Worm (Caenorhabditis elegans): Measurements from ENCODE around the gene unk-1.

- no peak for TF ChIP-seq nhr-237 (tag; optimal IDR thresholded peaks at IDR 0.05)
- TF ChIP-seq ceh-82 (tag; optimal IDR thresholded peaks at IDR 0.05): no peak
- no peak for TF ChIP-seq nhr-77 (tag; optimal IDR thresholded peaks at IDR 0.05)
- TF ChIP-seq nhr-25 (tag; optimal IDR thresholded peaks at IDR 0.05): no peak
- no peak for TF ChIP-seq nhr-76 (tag; optimal IDR thresholded peaks at IDR 0.05)
- TF ChIP-seq nhr-23 (tag; optimal IDR thresholded peaks at IDR 0.05): no peak
- TF ChIP-seq mdl-1 (tag; optimal IDR thresholded peaks at IDR 0.05): no peak
- no peak for TF ChIP-seq pqm-1 (tag; optimal IDR thresholded peaks at IDR 0.05)
- TF ChIP-seq unc-62 (GFP tag; optimal IDR thresholded peaks at IDR 0.05): no peak
- TF ChIP-seq nhr-28 (tag; optimal IDR thresholded peaks at IDR 0.05): no peak
- no peak for TF ChIP-seq sea-2 (GFP tag; optimal IDR thresholded peaks at IDR 0.05)
- TF ChIP-seq lin-15B (tag; optimal IDR thresholded peaks at IDR 0.05): no peak
- no peak for TF ChIP-seq skn-1 (tag; optimal IDR thresholded peaks at IDR 0.05)
- TF ChIP-seq unc-39 (tag; optimal IDR thresholded peaks at IDR 0.05): no peak
These were observed 26.2 kb downstream of the unk-1 start, which contains the start of gene xol-1 for ce11 chrX:8040967-8041366.

Measured in whole organism, L3 larva.